Fruit fly (Drosophila melanogaster) whole organism, embryonic: ENCODE measurements around the gene UbcE2H.
A peak's percentile ranks its signal among the peaks of the same experiment; 100 is the strongest.

Source experiments
- Atf-2 ChIP-seq: fragments of 200-800 bp; sonication (Bioruptor generic); optimal IDR thresholded peaks from 2 replicates; lab custom pipeline; 2016; ENCODE audit warnings: missing biosample characterization, missing genetic modification characterization
- C15 ChIP-seq: fragments of 200-800 bp; sonication (Bioruptor generic); IDR thresholded peaks from 3 replicates; pipeline ENCODE4 v1.3.6; 2022; ENCODE audit warnings: missing biosample characterization, missing genetic modification characterization
- CG10274 ChIP-seq: fragments of 200-800 bp; sonication (Bioruptor generic); optimal IDR thresholded peaks from 3 replicates; lab custom pipeline; 2017; ENCODE audit warnings: missing biosample characterization, mild to moderate bottlenecking, missing genetic modification characterization
- CG11696 ChIP-seq: fragments of 200-800 bp; sonication (Bioruptor generic); IDR thresholded peaks from 2 replicates; pipeline ENCODE4 v1.3.6; 2022; ENCODE audit warnings: missing biosample characterization, missing genetic modification characterization
- CG12071 ChIP-seq: fragments of 200-800 bp; sonication (Bioruptor generic); optimal IDR thresholded peaks from 3 replicates; lab custom pipeline; 2018; ENCODE audit warnings: missing biosample characterization, mild to moderate bottlenecking, missing genetic modification characterization
- CG12236 ChIP-seq: fragments of 200-800 bp; sonication (Bioruptor generic); optimal IDR thresholded peaks from 2 replicates; lab custom pipeline; 2016; ENCODE audit warnings: missing biosample characterization, missing genetic modification characterization
- CG13296 ChIP-seq: fragments of 200-800 bp; sonication (Bioruptor generic); optimal IDR thresholded peaks from 3 replicates; lab custom pipeline; 2018; ENCODE audit warnings: missing biosample characterization, mild to moderate bottlenecking, missing genetic modification characterization
- CG13624 ChIP-seq: fragments of 200-800 bp; sonication (Bioruptor generic); optimal IDR thresholded peaks from 2 replicates; lab custom pipeline; 2016; ENCODE audit warnings: missing biosample characterization, missing genetic modification characterization
- CG15514 ChIP-seq: fragments of 200-800 bp; sonication (Bioruptor generic); optimal IDR thresholded peaks from 3 replicates; lab custom pipeline; 2017; ENCODE audit warnings: missing biosample characterization, missing genetic modification characterization, mild to moderate bottlenecking, moderate library complexity, missing genetic modification reagents
- CG1792 ChIP-seq: fragments of 200-800 bp; sonication (Bioruptor generic); optimal IDR thresholded peaks from 2 replicates; lab custom pipeline; 2016; ENCODE audit warnings: missing biosample characterization, missing genetic modification characterization
- CG30020 ChIP-seq: fragments of 200-800 bp; optimal IDR thresholded peaks from 2 replicates; lab custom pipeline; 2019; ENCODE audit warnings: missing biosample characterization, mild to moderate bottlenecking, missing genetic modification characterization, moderate library complexity
- CG3065 ChIP-seq: fragments of 200-800 bp; sonication (Bioruptor generic); optimal IDR thresholded peaks from 2 replicates; lab custom pipeline; 2016; ENCODE audit warnings: missing biosample characterization, missing genetic modification characterization
- CG34422 ChIP-seq: fragments of 200-800 bp; sonication (Bioruptor generic); IDR thresholded peaks from 3 replicates; pipeline ENCODE4 v1.3.6; 2022; ENCODE audit warnings: missing biosample characterization, missing genetic modification characterization
- CG4424 ChIP-seq: fragments of 200-800 bp; sonication (Bioruptor generic); optimal IDR thresholded peaks from 3 replicates; lab custom pipeline; 2016; ENCODE audit warnings: missing biosample characterization, missing genetic modification characterization
- CG4707 ChIP-seq: fragments of 200-800 bp; sonication (Bioruptor generic); optimal IDR thresholded peaks from 2 replicates; lab custom pipeline; 2018; ENCODE audit warnings: missing biosample characterization, mild to moderate bottlenecking, missing genetic modification characterization, moderate library complexity
- CG5953 ChIP-seq: fragments of 200-800 bp; sonication (Bioruptor generic); IDR thresholded peaks from 2 replicates; pipeline ENCODE4 v1.3.6; 2022; ENCODE audit warnings: missing biosample characterization, missing genetic modification characterization
- CG6813 ChIP-seq: fragments of 200-800 bp; sonication (Bioruptor generic); optimal IDR thresholded peaks from 2 replicates; lab custom pipeline; 2017; ENCODE audit warnings: missing biosample characterization, missing genetic modification characterization, mild to moderate bottlenecking, moderate library complexity, missing genetic modification reagents
- Dfd ChIP-seq, 2 experiments: fragments of >200 bp; optimal IDR thresholded peaks; 2 replicates each; lab custom pipeline; 2017; ENCODE audit warnings: missing biosample characterization in 2 of 2, missing genetic modification characterization in 2 of 2
- Kr ChIP-seq: fragments of 200-800 bp; sonication (Bioruptor generic); optimal IDR thresholded peaks from 2 replicates; lab custom pipeline; 2017; ENCODE audit warnings: missing biosample characterization, mild to moderate bottlenecking, missing genetic modification characterization
- MBD-R2 ChIP-seq: fragments of 200-800 bp; sonication (Bioruptor generic); IDR thresholded peaks from 2 replicates; pipeline ENCODE4 v1.3.6; 2022; ENCODE audit warnings: missing biosample characterization, missing genetic modification characterization
- Med ChIP-seq: fragments of 200-800 bp; sonication (Bioruptor generic); peaks from one replicate; lab custom pipeline; 2016; ENCODE audit warnings: missing biosample characterization, missing genetic modification characterization, mild to moderate bottlenecking, inconsistent platforms, moderate library complexity
- Pdp1 ChIP-seq, 2 experiments: fragments of 200-800 bp; sonication (Bioruptor generic); optimal IDR thresholded peaks; 3 replicates each; lab custom pipeline; 2016; ENCODE audit warnings: missing biosample characterization in 2 of 2, missing genetic modification characterization in 2 of 2, mild to moderate bottlenecking in 1 of 2, moderate library complexity in 1 of 2
- Rx ChIP-seq: fragments of 200-800 bp; sonication (Bioruptor generic); IDR thresholded peaks from 2 replicates; pipeline ENCODE4 v1.3.6; 2022; ENCODE audit warnings: missing biosample characterization, missing genetic modification characterization
- Stat92E ChIP-seq, 3 experiments: fragments of >200 bp in 2 of 3; fragments of 200-800 bp in 1 of 3; sonication (Bioruptor generic) in 1 of 3; optimal IDR thresholded peaks; 2 replicates each; lab custom pipeline; 2017 to 2019; ENCODE audit warnings: missing biosample characterization in 3 of 3, missing genetic modification characterization in 3 of 3, mild to moderate bottlenecking in 1 of 3, moderate library complexity in 1 of 3
- Xbp1 ChIP-seq: fragments of 200-800 bp; sonication (Bioruptor generic); optimal IDR thresholded peaks from 3 replicates; lab custom pipeline; 2016; ENCODE audit warnings: missing biosample characterization, mild to moderate bottlenecking, missing genetic modification characterization
- YL-1 ChIP-seq: fragments of 200-800 bp; sonication (Bioruptor generic); optimal IDR thresholded peaks from 3 replicates; lab custom pipeline; 2017; ENCODE audit warnings: missing biosample characterization, mild to moderate bottlenecking, missing genetic modification characterization
- ab ChIP-seq: fragments of 200-800 bp; sonication (Bioruptor generic); optimal IDR thresholded peaks from 2 replicates; lab custom pipeline; 2016; ENCODE audit warnings: missing biosample characterization, missing genetic modification characterization
- ase ChIP-seq: fragments of 200-800 bp; sonication (Bioruptor generic); IDR thresholded peaks from 3 replicates; pipeline ENCODE4 v1.3.6; 2022; ENCODE audit warnings: missing biosample characterization, missing genetic modification characterization
- az2 ChIP-seq: fragments of 200-800 bp; sonication (Bioruptor generic); optimal IDR thresholded peaks from 3 replicates; lab custom pipeline; 2016; ENCODE audit warnings: missing biosample characterization, missing genetic modification characterization
- danr ChIP-seq: fragments of 200-800 bp; sonication (Bioruptor generic); IDR thresholded peaks from 2 replicates; pipeline ENCODE4 v1.3.6; 2022; ENCODE audit warnings: missing biosample characterization, missing genetic modification characterization
- dati ChIP-seq: fragments of 200-800 bp; sonication (Bioruptor generic); IDR thresholded peaks from 2 replicates; pipeline ENCODE4 v1.3.6; 2022; ENCODE audit warnings: missing biosample characterization, missing genetic modification characterization
- dimm ChIP-seq: fragments of 200-800 bp; sonication (Bioruptor generic); IDR thresholded peaks from 2 replicates; pipeline ENCODE4 v1.3.6; 2022; ENCODE audit warnings: missing biosample characterization, missing genetic modification characterization
- en ChIP-seq: fragments of 200-800 bp; sonication (Bioruptor generic); optimal IDR thresholded peaks from 2 replicates; lab custom pipeline; 2016; ENCODE audit warnings: missing biosample characterization, missing genetic modification characterization
- fd64A ChIP-seq: fragments of 200-800 bp; sonication (Bioruptor generic); optimal IDR thresholded peaks from 3 replicates; lab custom pipeline; 2018; ENCODE audit warnings: missing biosample characterization, mild to moderate bottlenecking, missing genetic modification characterization
- gem ChIP-seq: fragments of 200-800 bp; sonication (Bioruptor generic); optimal IDR thresholded peaks from 2 replicates; lab custom pipeline; 2019; ENCODE audit warnings: missing biosample characterization, mild to moderate bottlenecking, missing genetic modification characterization, moderate library complexity
- gsb-n ChIP-seq: fragments of 200-800 bp; sonication (Bioruptor generic); optimal IDR thresholded peaks from 3 replicates; lab custom pipeline; 2018; ENCODE audit warnings: missing biosample characterization, mild to moderate bottlenecking, missing genetic modification characterization
- hkb ChIP-seq, 2 experiments: fragments of 200-800 bp in 1 of 2; fragments of >200 bp in 1 of 2; sonication (Bioruptor generic) in 1 of 2; IDR thresholded peaks in 1 of 2; optimal IDR thresholded peaks in 1 of 2; 2 replicates each; pipeline versions ENCODE4 v1.3.6 to Lab custom; 2017 to 2022; ENCODE audit warnings: missing biosample characterization in 1 of 2, missing genetic modification characterization in 1 of 2
- hth ChIP-seq: fragments of >200 bp; optimal IDR thresholded peaks from 2 replicates; lab custom pipeline; 2017; ENCODE audit warnings: inconsistent platforms
- insv ChIP-seq, 2 experiments: fragments of 200-800 bp; sonication (Bioruptor generic); optimal IDR thresholded peaks; 3 replicates each; lab custom pipeline; 2016 to 2018; ENCODE audit warnings: missing biosample characterization in 2 of 2, missing genetic modification characterization in 2 of 2
- lbe ChIP-seq: fragments of 200-800 bp; sonication (Bioruptor generic); optimal IDR thresholded peaks from 2 replicates; lab custom pipeline; 2016; ENCODE audit warnings: missing biosample characterization, mild to moderate bottlenecking, missing genetic modification characterization
- lov ChIP-seq, 2 experiments: fragments of 200-800 bp in 1 of 2; fragments of >200 bp in 1 of 2; sonication (Bioruptor generic) in 1 of 2; IDR thresholded peaks in 1 of 2; optimal IDR thresholded peaks in 1 of 2; 2 replicates in 1 of 2; 3 replicates in 1 of 2; pipeline versions ENCODE4 v1.3.6 to Lab custom; 2017 to 2022; ENCODE audit warnings: missing biosample characterization in 1 of 2, missing genetic modification characterization in 1 of 2
- nerfin-1 ChIP-seq: fragments of 200-800 bp; sonication (Bioruptor generic); optimal IDR thresholded peaks from 3 replicates; lab custom pipeline; 2019; ENCODE audit warnings: missing biosample characterization, mild to moderate bottlenecking, missing genetic modification characterization, moderate library complexity
- nmo ChIP-seq: fragments of 200-800 bp; sonication (Bioruptor generic); optimal IDR thresholded peaks from 2 replicates; lab custom pipeline; 2018; ENCODE audit warnings: missing biosample characterization, mild to moderate bottlenecking, missing genetic modification characterization, moderate library complexity
- onecut ChIP-seq: fragments of 200-800 bp; sonication (Bioruptor generic); IDR thresholded peaks from 2 replicates; pipeline ENCODE4 v1.3.6; 2022; ENCODE audit warnings: missing biosample characterization, missing genetic modification characterization
- pho ChIP-seq: fragments of 200-800 bp; sonication (Bioruptor generic); optimal IDR thresholded peaks from 2 replicates; lab custom pipeline; 2016; ENCODE audit warnings: missing biosample characterization, missing genetic modification characterization
- pum ChIP-seq: fragments of 200-800 bp; sonication (Bioruptor generic); optimal IDR thresholded peaks from 2 replicates; lab custom pipeline; 2016; ENCODE audit warnings: missing biosample characterization, missing genetic modification characterization
- pzg ChIP-seq: fragments of 200-800 bp; sonication (Bioruptor generic); optimal IDR thresholded peaks from 3 replicates; lab custom pipeline; 2018; ENCODE audit warnings: missing biosample characterization, mild to moderate bottlenecking, missing genetic modification characterization, moderate library complexity
- slp2 ChIP-seq: fragments of 200-800 bp; sonication (Bioruptor generic); optimal IDR thresholded peaks from 2 replicates; lab custom pipeline; 2016; ENCODE audit warnings: missing biosample characterization, missing genetic modification characterization
- toy ChIP-seq: fragments of 200-800 bp; sonication (Bioruptor generic); IDR thresholded peaks from 2 replicates; pipeline ENCODE4 v1.3.6; 2022; ENCODE audit warnings: missing biosample characterization, missing genetic modification characterization
- z ChIP-seq: fragments of 200-800 bp; sonication (Bioruptor generic); IDR thresholded peaks from 3 replicates; pipeline ENCODE4 v1.3.6; 2022; ENCODE audit warnings: missing biosample characterization, missing genetic modification characterization

The UbcE2H gene

dm6 chrX:8143537-8143936, 49.7 kb upstream of the UbcE2H start, which contains the start of gene CG17982 (continued):
- TF ChIP-seq nerfin-1 (peak; percentile 81), z (GFP tag; lab: Robert Waterston, UW) (no peak), CG13296 (GFP tag; lab: Kevin White, UChicago) (peak; percentile 82), gsb-n (tag; lab: Kevin White, UChicago) (peak; percentile 75), C15 (GFP tag; lab: Robert Waterston, UW) (peak; percentile 51; the same call in 1 of the 3 replicates), Stat92E (GFP tag; optimal IDR thresholded peaks at IDR 0.05; lab: Kevin White, UChicago) (no peak), CG13624 (peak; percentile 89), danr (GFP tag; lab: Robert Waterston, UW) (no peak), Rx (GFP tag; lab: Robert Waterston, UW) (peak; percentile 80), CG4424 (GFP tag; lab: Kevin White, UChicago) (peak; percentile 82), toy (0 out of 2 replicates have a peak, but pooled peaks have one; percentile 34), CG11696 (GFP tag; lab: Robert Waterston, UW) (peak; percentile 37; the same call in 1 of the 2 replicates), pzg (GFP tag; lab: Kevin White, UChicago) (peak; percentile 47), en (GFP tag; lab: Kevin White, UChicago) (peak; percentile 69), CG34422 (GFP tag; lab: Robert Waterston, UW) (peak; percentile 83), CG10274 (peak; percentile 16), YL-1 (GFP tag; lab: Kevin White, UChicago) (peak; percentile 79), CG15514 (GFP tag; lab: Kevin White, UChicago) (peak; percentile 93), pum (GFP tag; lab: Kevin White, UChicago) (peak; percentile 81), Atf-2 (peak; percentile 72), ase (GFP tag; lab: Robert Waterston, UW) (peak; percentile 68; the same call in 2 of the 3 replicates), Pdp1 (GFP tag; optimal IDR thresholded peaks at IDR 0.05; lab: Kevin White, UChicago) (peak; percentile 77 to 84), Med (GFP tag; lab: Kevin White, UChicago) (peak; percentile 98), fd64A (GFP tag; lab: Kevin White, UChicago) (peak; percentile 45), CG30020 (tag; lab: Kevin White, UChicago) (peak; percentile 64), nmo (GFP tag; lab: Kevin White, UChicago) (peak; percentile 87), insv (GFP tag; optimal IDR thresholded peaks at IDR 0.05; lab: Kevin White, UChicago) (peak in 1 of 2 experiments; percentile 61), ab (peak; percentile 18), lbe (GFP tag; lab: Kevin White, UChicago) (peak; percentile 88), lov (optimal IDR thresholded peaks at IDR 0.05; lab: Kevin White, UChicago) (no peak), lov (GFP tag; IDR thresholded peaks at IDR 0.05; lab: Robert Waterston, UW) (peak; percentile 76; the same call in 1 of the 3 replicates), dati (peak; percentile 32; the same call in 1 of the 2 replicates), MBD-R2 (GFP tag; lab: Robert Waterston, UW) (peak; percentile 80), Dfd (GFP tag; optimal IDR thresholded peaks at IDR 0.05; lab: Kevin White, UChicago) (no peak), CG12236 (GFP tag; lab: Kevin White, UChicago) (peak; percentile 53), az2 (GFP tag; lab: Kevin White, UChicago) (peak; percentile 84), slp2 (GFP tag; lab: Kevin White, UChicago) (peak; percentile 67), CG1792 (GFP tag; lab: Kevin White, UChicago) (peak; percentile 63), CG3065 (GFP tag; lab: Kevin White, UChicago) (peak; percentile 2), CG4707 (peak; percentile 55), CG12071 (GFP tag; lab: Kevin White, UChicago) (peak; percentile 76), hkb (optimal IDR thresholded peaks at IDR 0.05; lab: Kevin White, UChicago) (no peak), hkb (GFP tag; IDR thresholded peaks at IDR 0.05; lab: Robert Waterston, UW) (peak; percentile 88), gem (tag; lab: Kevin White, UChicago) (peak; percentile 92), hth (lab: Kevin White, UChicago) (no peak), Xbp1 (GFP tag; lab: Kevin White, UChicago) (peak; percentile 88), Kr (GFP tag; lab: Kevin White, UChicago) (no peak), pho (GFP tag; lab: Kevin White, UChicago) (peak; percentile 74), onecut (GFP tag; lab: Robert Waterston, UW) (peak; percentile 65), CG5953 (GFP tag; lab: Robert Waterston, UW) (peak; percentile 59; the same call in 1 of the 2 replicates), CG6813 (GFP tag; lab: Kevin White, UChicago) (peak; percentile 75), dimm (GFP tag; lab: Robert Waterston, UW) (no peak)
